Worm (Caenorhabditis elegans) whole organism, L4/young adult: ENCODE results near the gene btb-8.

Experiments
- dao-5 ChIP-seq: sonication (generic microtip); optimal IDR thresholded peaks from 2 replicates; lab custom pipeline; 2016; ENCODE audit warnings: missing genotype, missing genetic modification characterization, moderate library complexity, missing compliant biosample characterization
- him-1 ChIP-seq: sonication (generic microtip); optimal IDR thresholded peaks from 2 replicates; lab custom pipeline; 2016; ENCODE audit warnings: missing genotype, missing genetic modification reagents, missing genetic modification characterization, missing compliant biosample characterization

DNA sequence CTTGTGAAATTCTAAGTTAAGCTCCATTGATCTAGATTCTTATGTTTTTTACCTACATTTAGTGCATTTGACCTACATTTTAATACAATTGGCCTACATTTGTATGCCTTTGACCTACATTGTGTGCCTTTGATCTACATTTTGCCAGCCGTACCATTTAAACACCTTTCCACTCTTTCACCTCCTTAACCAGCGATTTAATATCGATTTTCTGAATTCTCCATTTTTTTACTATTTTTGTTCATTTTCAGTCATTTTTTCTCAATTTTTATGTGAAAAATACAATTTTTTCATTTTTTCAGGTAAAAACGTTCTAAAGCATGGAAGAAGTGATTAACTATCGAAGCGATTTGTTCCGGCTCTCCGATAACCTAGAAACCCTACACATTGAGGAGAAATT, 9.6 kb upstream of the btb-8 start, which contains the start of gene btb-7:
- no peak for TF ChIP-seq dao-5 (tag; lab: Kevin White, UChicago)
- no peak for TF ChIP-seq him-1
